Fruit fly (Drosophila melanogaster) whole organism, adult: ENCODE data around the gene CG14325.

ENCODE experiments used
- CG11617 ChIP-seq: fragments of 200-800 bp; sonication (Bioruptor generic); optimal IDR thresholded peaks from 2 replicates; lab custom pipeline; 2017; ENCODE audit warnings: mild to moderate bottlenecking, missing biosample characterization, missing genetic modification reagents, missing genetic modification characterization
- CG12768 ChIP-seq: fragments of 200-800 bp; sonication (Bioruptor generic); optimal IDR thresholded peaks from 2 replicates; lab custom pipeline; 2017; ENCODE audit warnings: missing biosample characterization, missing genetic modification characterization, mild to moderate bottlenecking, moderate library complexity, missing genetic modification reagents
- CG14711 ChIP-seq: fragments of 200-800 bp; sonication (Bioruptor generic); optimal IDR thresholded peaks from 2 replicates; lab custom pipeline; 2018; ENCODE audit warnings: missing biosample characterization, mild to moderate bottlenecking, missing genetic modification characterization, moderate library complexity
- CG1620 ChIP-seq: fragments of 200-800 bp; sonication (Bioruptor generic); optimal IDR thresholded peaks from 2 replicates; lab custom pipeline; 2016; ENCODE audit warnings: missing biosample characterization, missing genetic modification characterization
- CG33017 ChIP-seq: fragments of 200-800 bp; sonication (Bioruptor generic); optimal IDR thresholded peaks from 2 replicates; lab custom pipeline; 2018; ENCODE audit warnings: missing biosample characterization, mild to moderate bottlenecking, missing genetic modification characterization, moderate library complexity
- CG5204 ChIP-seq: fragments of 200-800 bp; sonication (Bioruptor generic); optimal IDR thresholded peaks from 2 replicates; lab custom pipeline; 2016; ENCODE audit warnings: missing biosample characterization, missing genetic modification characterization
- CG7045 ChIP-seq: fragments of 200-800 bp; sonication (Bioruptor generic); optimal IDR thresholded peaks from 2 replicates; lab custom pipeline; 2017; ENCODE audit warnings: missing biosample characterization, mild to moderate bottlenecking, missing genetic modification characterization
- CG7101 ChIP-seq: fragments of 200-800 bp; sonication (Bioruptor generic); optimal IDR thresholded peaks from 2 replicates; lab custom pipeline; 2018; ENCODE audit warnings: missing biosample characterization, mild to moderate bottlenecking, missing genetic modification characterization, moderate library complexity
- Clk ChIP-seq: fragments of 200-800 bp; sonication (Bioruptor generic); optimal IDR thresholded peaks from 2 replicates; lab custom pipeline; 2017; ENCODE audit warnings: missing biosample characterization, missing genetic modification characterization
- Crg-1 ChIP-seq: fragments of 200-800 bp; sonication (Bioruptor generic); optimal IDR thresholded peaks from 2 replicates; lab custom pipeline; 2016; ENCODE audit warnings: missing biosample characterization, missing genetic modification characterization
- Hr96 ChIP-seq: fragments of 200-800 bp; sonication (Bioruptor generic); optimal IDR thresholded peaks from 2 replicates; lab custom pipeline; 2016; ENCODE audit warnings: missing biosample characterization, missing genetic modification characterization
- Mnt ChIP-seq: fragments of 200-800 bp; sonication (Bioruptor generic); optimal IDR thresholded peaks from 2 replicates; lab custom pipeline; 2016; ENCODE audit warnings: missing biosample characterization, mild to moderate bottlenecking, missing genetic modification characterization
- bab1 ChIP-seq: fragments of 200-800 bp; sonication (Bioruptor generic); optimal IDR thresholded peaks from 3 replicates; lab custom pipeline; 2019; ENCODE audit warnings: missing biosample characterization, mild to moderate bottlenecking, missing genetic modification characterization, moderate library complexity
- cic ChIP-seq: fragments of 200-800 bp; sonication (Bioruptor generic); optimal IDR thresholded peaks from 2 replicates; lab custom pipeline; 2017; ENCODE audit warnings: missing biosample characterization, mild to moderate bottlenecking, missing genetic modification characterization, moderate library complexity
- cnc ChIP-seq, 2 experiments: fragments of >200 bp; optimal IDR thresholded peaks; 2 replicates each; lab custom pipeline; 2017
- kay ChIP-seq: fragments of 200-800 bp; sonication (Bioruptor generic); peaks from one replicate; lab custom pipeline; 2016; ENCODE audit warnings: missing biosample characterization, missing genetic modification characterization, borderline replicate concordance
- ovo ChIP-seq: fragments of 200-800 bp; sonication (Bioruptor generic); optimal IDR thresholded peaks from 2 replicates; lab custom pipeline; 2016; ENCODE audit warnings: missing biosample characterization, missing genetic modification characterization
- pad ChIP-seq: fragments of 200-800 bp; sonication (Bioruptor generic); optimal IDR thresholded peaks from 3 replicates; lab custom pipeline; 2017; ENCODE audit warnings: missing biosample characterization, missing genetic modification characterization, mild to moderate bottlenecking, moderate library complexity, missing genetic modification reagents
- tj ChIP-seq: fragments of 200-800 bp; sonication (Bioruptor generic); optimal IDR thresholded peaks from 3 replicates; lab custom pipeline; 2017; ENCODE audit warnings: missing biosample characterization, mild to moderate bottlenecking, missing genetic modification characterization, moderate library complexity
- toe ChIP-seq: fragments of 200-800 bp; sonication (Bioruptor generic); optimal IDR thresholded peaks from 2 replicates; lab custom pipeline; 2016; ENCODE audit warnings: missing biosample characterization, missing genetic modification characterization

Gene CG14325

dm6 chr3R:17596236-17596635 lies 30.7 kb upstream of the CG14325 start, which contains the start of gene CG7606:
CG7606 (plus strand) TSS chr3R:17596536.
- TF ChIP-seq CG7101 (tag; lab: Kevin White, UChicago): no peak
- TF ChIP-seq Crg-1: no peak

- no peak for TF ChIP-seq ovo (GFP tag; lab: Kevin White, UChicago)
- TF ChIP-seq cic: no peak
- no peak for TF ChIP-seq CG5204
- TF ChIP-seq CG12768: no peak
- TF ChIP-seq bab1 (GFP tag; lab: Kevin White, UChicago): no peak
- no peak for TF ChIP-seq CG14711 (tag; lab: Kevin White, UChicago)
- no peak for TF ChIP-seq tj (GFP tag; lab: Kevin White, UChicago)
- no peak for TF ChIP-seq Hr96
- TF ChIP-seq pad: no peak
These were observed 27.2 kb upstream of the CG14325 start for dm6 chr3R:17599695-17600094.

dm6 chr3R:17601866-17602265 lies 25.1 kb upstream of the CG14325 start:
- TF ChIP-seq CG7101 (tag; lab: Kevin White, UChicago) (no peak), bab1 (GFP tag; lab: Kevin White, UChicago) (no peak), Mnt (GFP tag; lab: Kevin White, UChicago) (no peak)

- TF ChIP-seq CG12768: no peak
- TF ChIP-seq tj (GFP tag; lab: Kevin White, UChicago): no peak
- no peak for TF ChIP-seq Hr96
- TF ChIP-seq CG7101 (tag; lab: Kevin White, UChicago): no peak
- TF ChIP-seq cic: no peak
- no peak for TF ChIP-seq CG1620 (GFP tag; lab: Kevin White, UChicago)
- TF ChIP-seq Mnt (GFP tag; lab: Kevin White, UChicago): no peak
- TF ChIP-seq pad: no peak
- TF ChIP-seq kay (GFP tag; lab: Kevin White, UChicago): no peak
- no peak for TF ChIP-seq CG33017 (tag; lab: Kevin White, UChicago)
- TF ChIP-seq CG5204: no peak
- no peak for TF ChIP-seq Crg-1
- no peak for TF ChIP-seq CG11617 (GFP tag; lab: Kevin White, UChicago)
- TF ChIP-seq Clk (GFP tag; lab: Kevin White, UChicago): no peak
- no peak for TF ChIP-seq CG14711 (tag; lab: Kevin White, UChicago)
- TF ChIP-seq toe (GFP tag; lab: Kevin White, UChicago): no peak
- TF ChIP-seq CG7045 (GFP tag; lab: Kevin White, UChicago): no peak
These were observed 24.0 kb upstream of the CG14325 start for dm6 chr3R:17602974-17603373.

- TF ChIP-seq CG5204 (no peak), Mnt (GFP tag; lab: Kevin White, UChicago) (peak; percentile 59), Clk (GFP tag; lab: Kevin White, UChicago) (no peak), kay (GFP tag; lab: Kevin White, UChicago) (no peak), tj (GFP tag; lab: Kevin White, UChicago) (peak; percentile 6)
These were observed 23.2 kb upstream of the CG14325 start for dm6 chr3R:17603717-17604116.

- TF ChIP-seq ovo (GFP tag; lab: Kevin White, UChicago) (no peak), CG33017 (tag; lab: Kevin White, UChicago) (peak; percentile 75), Mnt (GFP tag; lab: Kevin White, UChicago) (no peak), cic (no peak), bab1 (GFP tag; lab: Kevin White, UChicago) (no peak), CG5204 (peak; percentile 54), CG7045 (GFP tag; lab: Kevin White, UChicago) (peak; percentile 79), Hr96 (peak; percentile 6), Clk (GFP tag; lab: Kevin White, UChicago) (peak; percentile 13), kay (GFP tag; lab: Kevin White, UChicago) (no peak), tj (GFP tag; lab: Kevin White, UChicago) (no peak), toe (GFP tag; lab: Kevin White, UChicago) (peak; percentile 44), CG14711 (tag; lab: Kevin White, UChicago) (peak; percentile 50), CG1620 (GFP tag; lab: Kevin White, UChicago) (no peak), Crg-1 (no peak), CG7101 (tag; lab: Kevin White, UChicago) (peak; percentile 61), CG11617 (GFP tag; lab: Kevin White, UChicago) (peak; percentile 38), cnc (optimal IDR thresholded peaks at IDR 0.05; lab: Kevin White, UChicago) (no peak), CG12768 (peak; percentile 69), pad (no peak)
These were observed 22.6 kb upstream of the CG14325 start for dm6 chr3R:17604198-17604879.

- TF ChIP-seq Mnt (GFP tag; lab: Kevin White, UChicago) (peak; percentile 38), CG12768 (peak; percentile 21), Hr96 (peak; percentile 16), CG1620 (GFP tag; lab: Kevin White, UChicago) (no peak), ovo (GFP tag; lab: Kevin White, UChicago) (no peak), CG11617 (GFP tag; lab: Kevin White, UChicago) (no peak), Crg-1 (no peak), CG7101 (tag; lab: Kevin White, UChicago) (no peak), CG7045 (GFP tag; lab: Kevin White, UChicago) (peak; percentile 29), kay (GFP tag; lab: Kevin White, UChicago) (no peak), cic (no peak), toe (GFP tag; lab: Kevin White, UChicago) (no peak), CG5204 (peak; percentile 55), cnc (optimal IDR thresholded peaks at IDR 0.05; lab: Kevin White, UChicago) (no peak), pad (peak; percentile 5), CG33017 (tag; lab: Kevin White, UChicago) (peak; percentile 29), CG14711 (tag; lab: Kevin White, UChicago) (no peak), Clk (GFP tag; lab: Kevin White, UChicago) (no peak)
These were observed 21.9 kb upstream of the CG14325 start for dm6 chr3R:17604880-17605667.
